Worm (Caenorhabditis elegans) whole organism, L2 larva: ENCODE measurements around the gene C40A11.2.

Experiments used
- fos-1 ChIP-seq: fragments of 150-350 bp; optimal IDR thresholded peaks from 2 replicates; lab custom pipeline; 2014; ENCODE audit warnings: missing biosample characterization, missing genetic modification characterization
- skn-1 ChIP-seq: sonication (generic microtip); optimal IDR thresholded peaks from 2 replicates; lab custom pipeline; 2017; ENCODE audit warnings: missing biosample characterization, missing genetic modification characterization
- unc-39 ChIP-seq: fragments of 150-350 bp; optimal IDR thresholded peaks from 2 replicates; lab custom pipeline; 2014; ENCODE audit warnings: missing biosample characterization, missing genetic modification characterization
- unc-62 ChIP-seq: fragments of 150-350 bp; optimal IDR thresholded peaks from 2 replicates; lab custom pipeline; 2014; ENCODE audit warnings: missing biosample characterization, missing genetic modification reagents, missing genetic modification characterization
- ztf-11 ChIP-seq: sonication (generic microtip); optimal IDR thresholded peaks from 2 replicates; lab custom pipeline; 2017; ENCODE audit warnings: missing biosample characterization, missing genetic modification characterization
- ztf-4 ChIP-seq: fragments of 150-350 bp; optimal IDR thresholded peaks from 2 replicates; lab custom pipeline; 2014; ENCODE audit warnings: missing biosample characterization, missing genetic modification characterization

ce11 chrII:2189357-2189756 lies 42.6 kb downstream of the C40A11.2 start, which contains the start of gene mtq-2:
- TF ChIP-seq ztf-11 (tag; lab: Kevin White, UChicago) (no peak), fos-1 (no peak), unc-62 (GFP tag; lab: Kevin White, UChicago) (no peak), skn-1 (tag; lab: Kevin White, UChicago) (no peak), unc-39 (tag; lab: Kevin White, UChicago) (no peak), ztf-4 (tag; lab: Kevin White, UChicago) (no peak)
